Fruit fly (Drosophila melanogaster) whole organism, embryonic: Measurements from ENCODE around the gene Sec5.

Source experiments
- Ada2b ChIP-seq: fragments of 200-800 bp; sonication (Bioruptor generic); IDR thresholded peaks from 2 replicates; pipeline ENCODE4 v1.3.6; 2022; ENCODE audit warnings: missing biosample characterization, missing genetic modification characterization
- Atf6 ChIP-seq: fragments of 200-800 bp; sonication (Bioruptor generic); IDR thresholded peaks from 2 replicates; pipeline ENCODE4 v1.3.6; 2022; ENCODE audit warnings: missing biosample characterization, missing genetic modification characterization
- BEAF-32 ChIP-seq: fragments of 200-800 bp; sonication (Bioruptor generic); optimal IDR thresholded peaks from 3 replicates; lab custom pipeline; 2017; ENCODE audit warnings: missing biosample characterization, missing genetic modification characterization, mild to moderate bottlenecking, moderate library complexity, missing genetic modification reagents
- Blimp-1 ChIP-seq: fragments of 200-800 bp; sonication (Bioruptor generic); optimal IDR thresholded peaks from 3 replicates; lab custom pipeline; 2018; ENCODE audit warnings: missing biosample characterization, missing genetic modification characterization, mild to moderate bottlenecking, moderate library complexity, missing genetic modification reagents
- Bteb2 ChIP-seq: fragments of 200-800 bp; sonication (Bioruptor generic); optimal IDR thresholded peaks from 2 replicates; lab custom pipeline; 2016; ENCODE audit warnings: missing biosample characterization, missing genetic modification characterization
- CG10543 ChIP-seq: fragments of 200-800 bp; sonication (Bioruptor generic); optimal IDR thresholded peaks from 3 replicates; lab custom pipeline; 2017; ENCODE audit warnings: missing biosample characterization, mild to moderate bottlenecking, missing genetic modification characterization, moderate library complexity
- CG11504 ChIP-seq: fragments of 200-800 bp; sonication (Bioruptor generic); optimal IDR thresholded peaks from 3 replicates; lab custom pipeline; 2019; ENCODE audit warnings: missing biosample characterization, mild to moderate bottlenecking, missing genetic modification characterization, moderate library complexity
- CG14667 ChIP-seq: fragments of 200-800 bp; sonication (Bioruptor generic); IDR thresholded peaks from 2 replicates; pipeline ENCODE4 v1.3.6; 2022; ENCODE audit warnings: missing biosample characterization, missing genetic modification characterization
- CG15011 ChIP-seq: fragments of 200-800 bp; sonication (Bioruptor generic); optimal IDR thresholded peaks from 3 replicates; lab custom pipeline; 2018; ENCODE audit warnings: missing biosample characterization, mild to moderate bottlenecking, missing genetic modification characterization
- CG16815 ChIP-seq: fragments of 200-800 bp; sonication (Bioruptor generic); optimal IDR thresholded peaks from 3 replicates; lab custom pipeline; 2017; ENCODE audit warnings: missing biosample characterization, mild to moderate bottlenecking, missing genetic modification characterization
- CG3838 ChIP-seq: fragments of 200-800 bp; sonication (Bioruptor generic); optimal IDR thresholded peaks from 3 replicates; lab custom pipeline; 2016; ENCODE audit warnings: missing biosample characterization, missing genetic modification characterization
- CG7372 ChIP-seq: fragments of 200-800 bp; sonication (Bioruptor generic); IDR thresholded peaks from 2 replicates; pipeline ENCODE4 v1.3.6; 2022; ENCODE audit warnings: missing biosample characterization, missing genetic modification characterization
- CG8281 ChIP-seq: fragments of 200-800 bp; sonication (Bioruptor generic); optimal IDR thresholded peaks from 2 replicates; lab custom pipeline; 2018; ENCODE audit warnings: missing biosample characterization, mild to moderate bottlenecking, missing genetic modification characterization, moderate library complexity
- CG9797 ChIP-seq: fragments of 200-800 bp; sonication (Bioruptor generic); optimal IDR thresholded peaks from 3 replicates; lab custom pipeline; 2018; ENCODE audit warnings: missing biosample characterization, mild to moderate bottlenecking, missing genetic modification characterization
- CG9876 ChIP-seq: fragments of 200-800 bp; sonication (Bioruptor generic); optimal IDR thresholded peaks from 2 replicates; lab custom pipeline; 2016; ENCODE audit warnings: missing biosample characterization, missing genetic modification characterization
- E2f1 ChIP-seq: fragments of 200-800 bp; sonication (Bioruptor generic); IDR thresholded peaks from 2 replicates; pipeline ENCODE4 v1.3.6; 2022; ENCODE audit warnings: missing biosample characterization, missing genetic modification characterization
- HLH4C ChIP-seq: fragments of 200-800 bp; sonication (Bioruptor generic); IDR thresholded peaks from 3 replicates; pipeline ENCODE4 v1.3.6; 2022; ENCODE audit warnings: missing biosample characterization, missing genetic modification characterization; ENCODE audit not compliant: partially characterized antibody
- Hand ChIP-seq: fragments of 200-800 bp; sonication (Bioruptor generic); optimal IDR thresholded peaks from 2 replicates; lab custom pipeline; 2017; ENCODE audit warnings: mild to moderate bottlenecking, missing biosample characterization, missing genetic modification reagents, missing genetic modification characterization
- NC2α ChIP-seq: fragments of 200-800 bp; sonication (Bioruptor generic); optimal IDR thresholded peaks from 2 replicates; lab custom pipeline; 2016; ENCODE audit warnings: missing biosample characterization, missing genetic modification characterization
- Nf-YC ChIP-seq: fragments of 200-800 bp; optimal IDR thresholded peaks from 3 replicates; lab custom pipeline; 2019; ENCODE audit warnings: missing biosample characterization, mild to moderate bottlenecking, missing genetic modification characterization, moderate library complexity
- Oli ChIP-seq: fragments of 200-800 bp; sonication (Bioruptor generic); optimal IDR thresholded peaks from 2 replicates; lab custom pipeline; 2018; ENCODE audit warnings: missing biosample characterization, mild to moderate bottlenecking, missing genetic modification characterization, moderate library complexity
- Optix ChIP-seq: fragments of 200-800 bp; sonication (Bioruptor generic); IDR thresholded peaks from 3 replicates; pipeline ENCODE4 v1.3.6; 2022; ENCODE audit warnings: missing biosample characterization, missing genetic modification characterization
- PHDP ChIP-seq: fragments of 200-800 bp; sonication (Bioruptor generic); optimal IDR thresholded peaks from 3 replicates; lab custom pipeline; 2018; ENCODE audit warnings: missing biosample characterization, mild to moderate bottlenecking, missing genetic modification characterization, moderate library complexity
- Poxn ChIP-seq: fragments of 200-800 bp; sonication (Bioruptor generic); IDR thresholded peaks from 2 replicates; pipeline ENCODE4 v1.3.6; 2022; ENCODE audit warnings: missing biosample characterization, missing genetic modification characterization
- Sox102F ChIP-seq: fragments of 200-800 bp; sonication (Bioruptor generic); optimal IDR thresholded peaks from 2 replicates; lab custom pipeline; 2018; ENCODE audit warnings: missing biosample characterization, mild to moderate bottlenecking, missing genetic modification characterization, moderate library complexity
- Sry-β ChIP-seq: fragments of 200-800 bp; sonication (Bioruptor generic); optimal IDR thresholded peaks from 2 replicates; lab custom pipeline; 2018; ENCODE audit warnings: missing biosample characterization, mild to moderate bottlenecking, missing genetic modification characterization, moderate library complexity
- Ssrp ChIP-seq: fragments of 200-800 bp; sonication (Bioruptor generic); optimal IDR thresholded peaks from 2 replicates; lab custom pipeline; 2018; ENCODE audit warnings: missing biosample characterization, mild to moderate bottlenecking, missing genetic modification characterization, moderate library complexity
- Xbp1 ChIP-seq: fragments of 200-800 bp; sonication (Bioruptor generic); optimal IDR thresholded peaks from 3 replicates; lab custom pipeline; 2016; ENCODE audit warnings: missing biosample characterization, mild to moderate bottlenecking, missing genetic modification characterization
- ara ChIP-seq: fragments of 200-800 bp; sonication (Bioruptor generic); IDR thresholded peaks from 2 replicates; pipeline ENCODE4 v1.3.6; 2022; ENCODE audit warnings: missing biosample characterization, missing genetic modification characterization
- chn ChIP-seq: fragments of 200-800 bp; sonication (Bioruptor generic); optimal IDR thresholded peaks from 2 replicates; lab custom pipeline; 2016; ENCODE audit warnings: missing biosample characterization, missing genetic modification characterization
- crp ChIP-seq, 2 experiments: fragments of 200-800 bp; sonication (Bioruptor generic); optimal IDR thresholded peaks; 2 replicates in 1 of 2; 3 replicates in 1 of 2; lab custom pipeline; 2017; ENCODE audit warnings: missing biosample characterization in 2 of 2, missing genetic modification characterization in 2 of 2, mild to moderate bottlenecking in 1 of 2, moderate library complexity in 1 of 2
- dan ChIP-seq: fragments of 200-800 bp; sonication (Bioruptor generic); IDR thresholded peaks from 2 replicates; pipeline ENCODE4 v1.3.6; 2022; ENCODE audit warnings: missing biosample characterization, missing genetic modification characterization
- fd102C ChIP-seq: fragments of 200-800 bp; sonication (Bioruptor generic); optimal IDR thresholded peaks from 2 replicates; lab custom pipeline; 2018; ENCODE audit warnings: missing biosample characterization, mild to moderate bottlenecking, missing genetic modification characterization, moderate library complexity
- fd96Cb ChIP-seq: fragments of 200-800 bp; sonication (Bioruptor generic); optimal IDR thresholded peaks from 2 replicates; lab custom pipeline; 2018; ENCODE audit warnings: missing biosample characterization, mild to moderate bottlenecking, missing genetic modification characterization, moderate library complexity
- ken ChIP-seq: fragments of 200-800 bp; sonication (Bioruptor generic); IDR thresholded peaks from 3 replicates; pipeline ENCODE4 v1.3.6; 2022; ENCODE audit warnings: missing biosample characterization, missing genetic modification characterization
- klu ChIP-seq: fragments of 200-800 bp; sonication (Bioruptor generic); IDR thresholded peaks from 2 replicates; pipeline ENCODE4 v1.3.6; 2022; ENCODE audit warnings: missing biosample characterization, missing genetic modification characterization
- lola ChIP-seq, 3 experiments: fragments of >200 bp in 2 of 3; fragments of 200-800 bp in 1 of 3; sonication (Bioruptor generic) in 1 of 3; optimal IDR thresholded peaks; 2 replicates each; lab custom pipeline; 2017 to 2019; ENCODE audit warnings: missing biosample characterization in 3 of 3, missing genetic modification characterization in 3 of 3, mild to moderate bottlenecking in 1 of 3, moderate library complexity in 1 of 3
- pho ChIP-seq: fragments of 200-800 bp; sonication (Bioruptor generic); optimal IDR thresholded peaks from 2 replicates; lab custom pipeline; 2016; ENCODE audit warnings: missing biosample characterization, missing genetic modification characterization
- pum ChIP-seq: fragments of 200-800 bp; sonication (Bioruptor generic); optimal IDR thresholded peaks from 2 replicates; lab custom pipeline; 2016; ENCODE audit warnings: missing biosample characterization, missing genetic modification characterization
- rib ChIP-seq: fragments of 200-800 bp; sonication (Bioruptor generic); IDR thresholded peaks from 2 replicates; pipeline ENCODE4 v1.3.6; 2022; ENCODE audit warnings: missing biosample characterization, missing genetic modification characterization
- sisA ChIP-seq: fragments of 200-800 bp; sonication (Bioruptor generic); IDR thresholded peaks from 2 replicates; pipeline ENCODE4 v1.3.6; 2022; ENCODE audit warnings: missing biosample characterization, missing genetic modification characterization
- stwl ChIP-seq: fragments of 200-800 bp; sonication (Bioruptor generic); optimal IDR thresholded peaks from 3 replicates; lab custom pipeline; 2018; ENCODE audit warnings: missing biosample characterization, mild to moderate bottlenecking, missing genetic modification characterization, moderate library complexity
- tap ChIP-seq: fragments of 200-800 bp; optimal IDR thresholded peaks from 3 replicates; lab custom pipeline; 2019; ENCODE audit warnings: missing biosample characterization, mild to moderate bottlenecking, missing genetic modification characterization, moderate library complexity
- tio ChIP-seq: fragments of 200-800 bp; sonication (Bioruptor generic); optimal IDR thresholded peaks from 2 replicates; lab custom pipeline; 2017; ENCODE audit warnings: missing biosample characterization, missing genetic modification characterization, inconsistent platforms
- unc-4 ChIP-seq: fragments of 200-800 bp; sonication (Bioruptor generic); IDR thresholded peaks from 2 replicates; pipeline ENCODE4 v1.3.6; 2022; ENCODE audit warnings: missing biosample characterization, missing genetic modification characterization; ENCODE audit not compliant: partially characterized antibody
- usp ChIP-seq: fragments of >200 bp; optimal IDR thresholded peaks from 2 replicates; lab custom pipeline; 2017; ENCODE audit warnings: missing biosample characterization, missing genetic modification characterization
- yki ChIP-seq: fragments of >200 bp; optimal IDR thresholded peaks from 3 replicates; lab custom pipeline; 2018
- zen2 ChIP-seq: fragments of 200-800 bp; sonication (Bioruptor generic); IDR thresholded peaks from 3 replicates; pipeline ENCODE4 v1.3.6; 2022; ENCODE audit warnings: missing biosample characterization, missing genetic modification characterization; ENCODE audit not compliant: partially characterized antibody

The Sec5 gene

DNA sequence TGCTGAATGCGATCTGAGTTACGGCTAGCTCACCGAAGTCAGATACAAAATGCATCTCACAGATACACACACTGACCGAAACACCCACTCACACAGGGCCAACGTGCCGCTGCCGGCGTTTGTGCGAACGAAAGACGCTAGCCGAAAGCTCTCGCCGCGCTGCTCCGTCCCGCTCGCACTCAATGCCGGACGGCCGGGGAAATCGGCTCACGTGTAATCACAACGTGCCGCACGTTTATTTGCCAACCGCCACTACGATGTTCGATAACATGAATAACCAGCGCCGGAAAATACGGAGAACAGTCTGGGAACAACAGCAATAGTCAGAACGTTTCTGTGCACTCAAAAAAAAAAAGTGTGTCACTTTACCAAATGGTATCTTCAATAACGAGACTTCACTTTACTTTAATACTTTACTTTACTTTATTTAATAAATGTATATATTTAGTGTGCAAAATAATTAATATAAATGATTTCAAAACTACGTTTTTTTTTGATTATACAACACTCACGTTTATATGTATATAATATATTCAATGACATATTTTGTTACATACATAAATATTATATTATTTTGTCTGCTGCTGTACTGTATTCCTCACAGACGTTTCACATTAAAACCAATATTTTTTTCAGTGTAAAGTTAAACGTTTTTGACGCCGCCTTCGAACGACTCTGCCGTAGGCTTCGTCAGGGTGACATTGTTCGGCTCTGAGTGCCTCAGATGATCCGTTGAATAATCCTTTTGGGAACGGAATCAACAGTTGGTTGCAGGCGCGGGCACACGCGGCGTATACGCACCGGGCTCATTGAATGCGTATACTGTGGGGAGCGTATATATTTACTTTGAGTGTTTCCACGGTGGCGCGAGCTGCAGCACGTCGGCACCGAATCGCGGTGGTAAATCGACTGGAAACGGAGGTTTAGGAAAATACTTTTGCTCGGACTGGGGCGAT is 50.4 kb downstream of the Sec5 start, which contains the start of gene tim (continued):
- peak; percentile 77 for TF ChIP-seq Sox102F (GFP tag; lab: Kevin White, UChicago)
- TF ChIP-seq ara: 0 out of 2 replicates have a peak, but pooled peaks have one; percentile 25
- TF ChIP-seq CG8281 (tag; lab: Kevin White, UChicago): no peak
- TF ChIP-seq CG7372 (GFP tag; lab: Robert Waterston, UW): peak; percentile 54
- no peak for TF ChIP-seq CG14667 (GFP tag; lab: Robert Waterston, UW)
- no peak for TF ChIP-seq tap (tag; lab: Kevin White, UChicago)
- no peak for TF ChIP-seq BEAF-32 (GFP tag; lab: Kevin White, UChicago)
- no peak for TF ChIP-seq pho (GFP tag; lab: Kevin White, UChicago)
- no peak for TF ChIP-seq Hand (GFP tag; lab: Kevin White, UChicago)
- no peak for TF ChIP-seq tio (GFP tag; lab: Kevin White, UChicago)
- 0 out of 3 replicates have a peak, but pooled peaks have one; percentile 8 for TF ChIP-seq zen2
- peak; percentile 47 for TF ChIP-seq fd96Cb (tag; lab: Kevin White, UChicago)
- TF ChIP-seq CG9797 (GFP tag; lab: Kevin White, UChicago): no peak
- TF ChIP-seq yki (lab: Kevin White, UChicago): no peak
- no peak for TF ChIP-seq Poxn (GFP tag; lab: Robert Waterston, UW)
- TF ChIP-seq usp (GFP tag; lab: Kevin White, UChicago): no peak
- TF ChIP-seq rib (GFP tag; lab: Robert Waterston, UW): no peak
- no peak for TF ChIP-seq NC2α (GFP tag; lab: Kevin White, UChicago)
- no peak for TF ChIP-seq chn
- no peak for TF ChIP-seq Optix (GFP tag; lab: Robert Waterston, UW)
- peak; percentile 26 for TF ChIP-seq Oli
- TF ChIP-seq ken (GFP tag; lab: Robert Waterston, UW): no peak
- TF ChIP-seq crp (GFP tag; optimal IDR thresholded peaks at IDR 0.05; lab: Kevin White, UChicago): no peak
- TF ChIP-seq Nf-YC: no peak
- TF ChIP-seq lola (GFP tag; optimal IDR thresholded peaks at IDR 0.05; lab: Kevin White, UChicago): peak in 1 of 3 experiments; percentile 35
- no peak for TF ChIP-seq CG3838
- no peak for TF ChIP-seq pum
- TF ChIP-seq klu (GFP tag; lab: Robert Waterston, UW): no peak
- TF ChIP-seq Ssrp (tag; lab: Kevin White, UChicago): peak; percentile 40
- no peak for TF ChIP-seq CG10543 (GFP tag; lab: Kevin White, UChicago)
- TF ChIP-seq Sry-β (GFP tag; lab: Kevin White, UChicago): no peak
- no peak for TF ChIP-seq sisA (GFP tag; lab: Robert Waterston, UW)
- no peak for TF ChIP-seq unc-4 (GFP tag; lab: Robert Waterston, UW)
- TF ChIP-seq Xbp1: peak; percentile 22
- no peak for TF ChIP-seq HLH4C
- no peak for TF ChIP-seq Atf6 (GFP tag; lab: Robert Waterston, UW)
- peak; percentile 50 for TF ChIP-seq Blimp-1 (GFP tag; lab: Kevin White, UChicago)
- TF ChIP-seq PHDP (tag; lab: Kevin White, UChicago): peak; percentile 66
- no peak for TF ChIP-seq stwl (tag; lab: Kevin White, UChicago)
- peak; percentile 6 for TF ChIP-seq CG16815
- TF ChIP-seq Ada2b (GFP tag; lab: Robert Waterston, UW): no peak
- no peak for TF ChIP-seq CG9876
- TF ChIP-seq CG11504 (tag; lab: Kevin White, UChicago): peak; percentile 76
- TF ChIP-seq CG15011 (GFP tag; lab: Kevin White, UChicago): no peak
- no peak for TF ChIP-seq dan (GFP tag; lab: Robert Waterston, UW)
- TF ChIP-seq Bteb2 (GFP tag; lab: Kevin White, UChicago): no peak
- no peak for TF ChIP-seq E2f1 (GFP tag; lab: Robert Waterston, UW)
- no peak for TF ChIP-seq fd102C (GFP tag; lab: Kevin White, UChicago)
